Worm (Caenorhabditis elegans) whole organism, midembryonic: ENCODE measurements around the gene T28D6.6.

ENCODE experiments used
- flt-1 ChIP-seq: fragments of 200-800 bp; sonication (Bioruptor generic); IDR thresholded peaks from 2 replicates; pipeline ENCODE4 v1.3.6; 2022; ENCODE audit warnings: missing genetic modification characterization, missing compliant biosample characterization
- klf-2 ChIP-seq: fragments of 200-800 bp; sonication (Bioruptor generic); conservative IDR thresholded peaks from 2 replicates; pipeline ENCODE4 v1.3.6; 2022; ENCODE audit warnings: missing genetic modification reagents, missing genetic modification characterization, missing compliant biosample characterization
- ztf-29 ChIP-seq: fragments of 200-800 bp; sonication (Bioruptor generic); IDR thresholded peaks from 2 replicates; pipeline ENCODE4 v1.3.6; 2022; ENCODE audit warnings: missing genetic modification reagents, missing genetic modification characterization, missing compliant biosample characterization

DNA sequence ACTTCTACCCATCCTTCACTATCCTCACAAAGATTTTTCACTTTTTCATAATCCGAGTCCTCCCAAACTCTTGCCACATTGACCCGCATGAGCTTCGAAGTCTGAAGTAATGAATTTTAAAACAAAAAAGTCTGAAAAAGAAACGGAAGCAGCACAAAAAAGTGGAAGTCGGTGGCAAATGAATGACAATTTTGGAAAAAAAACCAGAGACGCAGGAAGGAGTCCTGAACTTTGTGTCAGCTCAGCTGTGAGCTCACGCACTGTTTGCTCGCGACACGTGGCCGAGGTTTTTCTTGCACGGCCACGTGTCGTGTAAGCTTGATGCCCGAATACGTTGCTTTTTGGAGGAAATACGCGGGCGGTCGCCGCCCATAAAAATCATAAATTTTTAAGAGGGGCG lies 3.5 kb upstream of the T28D6.6 start, which contains the start of gene T28D6.7:
- TF ChIP-seq ztf-29 (GFP tag; lab: Robert Waterston, UW) (no peak), flt-1 (GFP tag; lab: Robert Waterston, UW) (no peak), klf-2 (GFP tag; lab: Robert Waterston, UW) (no peak)
